Worm (Caenorhabditis elegans) whole organism, midembryonic: ENCODE results near the gene sri-60.
"Not testable (repeated sequence)": the region's sequence is repeated elsewhere in the genome, so short reads cannot be mapped to it uniquely, and the experiment has no call there.

ENCODE experiments used
- T22C8.4 ChIP-seq: fragments of 200-800 bp; sonication (Bioruptor generic); IDR thresholded peaks from 2 replicates; pipeline ENCODE4 v1.3.6; 2022; ENCODE audit warnings: missing genetic modification characterization, missing compliant biosample characterization
- cog-1 ChIP-seq: sonication (generic microtip); optimal IDR thresholded peaks from 2 replicates; lab custom pipeline; 2016; ENCODE audit warnings: missing genetic modification characterization, missing compliant biosample characterization
- flt-1 ChIP-seq: fragments of 200-800 bp; sonication (Bioruptor generic); IDR thresholded peaks from 2 replicates; pipeline ENCODE4 v1.3.6; 2022; ENCODE audit warnings: missing genetic modification characterization, missing compliant biosample characterization
- klf-2 ChIP-seq: fragments of 200-800 bp; sonication (Bioruptor generic); conservative IDR thresholded peaks from 2 replicates; pipeline ENCODE4 v1.3.6; 2022; ENCODE audit warnings: missing genetic modification reagents, missing genetic modification characterization, missing compliant biosample characterization
- med-1 ChIP-seq: sonication (generic microtip); optimal IDR thresholded peaks from 2 replicates; lab custom pipeline; 2017; ENCODE audit warnings: missing genetic modification characterization, mild to moderate bottlenecking, missing compliant biosample characterization, antibody characterized with exemption, missing genetic modification reagents; ENCODE audit not compliant: insufficient read depth
- ref-1 ChIP-seq: fragments of 200-800 bp; sonication (Bioruptor generic); conservative IDR thresholded peaks from 2 replicates; pipeline ENCODE4 v1.3.6; 2022; ENCODE audit warnings: missing genetic modification reagents, missing genetic modification characterization, missing compliant biosample characterization
- tab-1 ChIP-seq: fragments of 200-800 bp; sonication (Bioruptor generic); IDR thresholded peaks from 2 replicates; pipeline ENCODE4 v1.3.6; 2022; ENCODE audit warnings: missing genetic modification characterization, missing compliant biosample characterization
- ztf-23 ChIP-seq: fragments of 200-800 bp; sonication (Bioruptor generic); IDR thresholded peaks from 2 replicates; pipeline ENCODE4 v1.3.6; 2022; ENCODE audit warnings: missing genetic modification reagents, missing genetic modification characterization, missing compliant biosample characterization
- ztf-29 ChIP-seq: fragments of 200-800 bp; sonication (Bioruptor generic); IDR thresholded peaks from 2 replicates; pipeline ENCODE4 v1.3.6; 2022; ENCODE audit warnings: missing genetic modification reagents, missing genetic modification characterization, missing compliant biosample characterization

Gene sri-60

DNA sequence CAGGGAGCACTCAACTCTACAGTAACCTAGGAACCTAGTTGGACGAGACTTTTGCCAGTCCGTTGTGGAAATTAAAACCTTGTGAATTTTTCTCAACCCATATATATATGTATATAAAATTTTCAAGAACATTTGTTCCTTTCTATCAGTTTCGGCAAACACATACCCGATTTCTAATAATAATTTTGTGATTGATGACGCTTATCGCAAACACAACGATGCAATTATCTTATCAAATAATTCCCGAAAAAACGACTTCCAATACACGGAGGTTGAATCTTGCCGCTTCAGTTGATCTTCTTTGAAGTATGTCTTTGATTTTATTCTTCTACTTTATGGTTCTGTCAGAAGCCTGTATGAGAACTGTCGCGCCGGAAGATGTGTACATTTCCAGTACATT is 37.6 kb downstream of the sri-60 start, which contains the start of gene F22E5.2:
Gene F22E5.2, plus strand, starts transcription at position 301 of the 400 bp plus-strand sequence.
- not testable (repeated sequence) for TF ChIP-seq T22C8.4 (GFP tag; lab: Robert Waterston, UW); flt-1 (GFP tag; lab: Robert Waterston, UW); tab-1

DNA sequence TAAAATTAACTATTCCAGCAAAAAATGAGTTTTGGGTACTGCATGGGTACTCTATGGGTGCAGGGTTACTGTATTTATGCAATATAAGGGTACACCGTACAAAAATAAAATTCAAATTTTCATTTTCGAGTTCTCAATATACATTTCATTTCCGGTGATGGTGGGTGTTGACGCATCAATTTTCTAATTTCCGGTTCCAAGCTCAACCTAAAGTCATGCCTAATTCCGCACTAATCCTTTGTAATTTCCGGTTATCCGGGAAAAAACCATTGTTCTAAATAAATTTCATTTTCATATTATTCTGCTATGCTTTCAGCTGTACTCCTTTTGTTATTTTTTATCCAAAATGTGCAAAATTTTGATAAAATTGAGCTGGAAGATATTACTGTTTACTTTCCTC is 43.3 kb downstream of the sri-60 start, which contains the start of gene gcy-21:
Gene gcy-21, plus strand, starts transcription at position 301 of the 400 bp plus-strand sequence.
- TF ChIP-seq med-1 = no peak
- TF ChIP-seq cog-1 (tag; lab: Kevin White, UChicago) = no peak
- no peak for TF ChIP-seq tab-1
- no peak for TF ChIP-seq ztf-29 (GFP tag; lab: Robert Waterston, UW)
- no peak for TF ChIP-seq klf-2 (GFP tag; lab: Robert Waterston, UW)
- TF ChIP-seq T22C8.4 (GFP tag; lab: Robert Waterston, UW) = no peak
- no peak for TF ChIP-seq ref-1
- no peak for TF ChIP-seq ztf-23 (GFP tag; lab: Robert Waterston, UW)
- no peak for TF ChIP-seq flt-1 (GFP tag; lab: Robert Waterston, UW)

DNA sequence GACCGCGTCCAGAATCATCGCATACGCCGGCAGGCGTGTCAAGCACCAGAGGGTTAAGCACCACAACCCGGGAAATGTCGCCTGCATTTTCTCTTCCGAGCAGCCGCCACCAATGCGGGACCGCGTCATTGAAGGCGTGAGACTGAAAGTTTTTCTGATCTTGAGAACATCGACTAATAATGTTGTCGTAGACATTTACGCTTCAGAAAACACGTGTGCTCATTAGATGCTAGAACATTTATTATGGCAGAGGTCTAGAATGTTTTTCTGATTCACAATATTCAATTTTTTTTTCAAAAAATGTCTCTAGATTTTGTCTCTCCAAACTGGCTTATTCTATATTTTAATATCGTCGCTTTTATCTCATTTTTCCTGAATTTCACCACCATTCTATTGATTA is 46.1 kb downstream of the sri-60 start, which contains the start of gene sri-47:
Gene sri-47, plus strand, starts transcription at position 301 of the 400 bp plus-strand sequence.
- no peak for TF ChIP-seq cog-1 (tag; lab: Kevin White, UChicago)
- no peak for TF ChIP-seq ztf-29 (GFP tag; lab: Robert Waterston, UW)
- TF ChIP-seq ztf-23 (GFP tag; lab: Robert Waterston, UW) = no peak
- TF ChIP-seq tab-1 = no peak
- no peak for TF ChIP-seq ref-1
- TF ChIP-seq T22C8.4 (GFP tag; lab: Robert Waterston, UW) = no peak
- no peak for TF ChIP-seq klf-2 (GFP tag; lab: Robert Waterston, UW)
- no peak for TF ChIP-seq flt-1 (GFP tag; lab: Robert Waterston, UW)
- TF ChIP-seq med-1 = no peak
